Fruit fly (Drosophila melanogaster) whole organism: Measurements from ENCODE around the gene CG43750.

Experiments used
- CG8478 ChIP-seq: fragments of >200 bp; optimal IDR thresholded peaks from 2 replicates; lab custom pipeline; 2018; ENCODE audit warnings: inconsistent platforms
- Dll ChIP-seq: fragments of >200 bp; optimal IDR thresholded peaks from 2 replicates; lab custom pipeline; 2017
- EcR ChIP-seq, 2 experiments: fragments of >200 bp; optimal IDR thresholded peaks; 2 replicates each; lab custom pipeline; 2017; ENCODE audit warnings: missing biosample characterization in 2 of 2, missing genetic modification characterization in 2 of 2, missing genetic modification reagents in 2 of 2
- pan ChIP-seq: fragments of >200 bp; optimal IDR thresholded peaks from 2 replicates; lab custom pipeline; 2017
- psq ChIP-seq: fragments of >200 bp; optimal IDR thresholded peaks from 2 replicates; lab custom pipeline; 2017
- usp ChIP-seq: fragments of >200 bp; optimal IDR thresholded peaks from 2 replicates; lab custom pipeline; 2017; ENCODE audit warnings: missing biosample characterization, missing genetic modification characterization, mixed read lengths

The CG43750 gene

dm6 chr2L:2394872-2395271, 4.4 kb upstream of the CG43750 start:
- TF ChIP-seq CG8478 (lab: Kevin White, UChicago) (no peak), Dll (lab: Kevin White, UChicago) (no peak), pan (lab: Kevin White, UChicago) (no peak)

DNA sequence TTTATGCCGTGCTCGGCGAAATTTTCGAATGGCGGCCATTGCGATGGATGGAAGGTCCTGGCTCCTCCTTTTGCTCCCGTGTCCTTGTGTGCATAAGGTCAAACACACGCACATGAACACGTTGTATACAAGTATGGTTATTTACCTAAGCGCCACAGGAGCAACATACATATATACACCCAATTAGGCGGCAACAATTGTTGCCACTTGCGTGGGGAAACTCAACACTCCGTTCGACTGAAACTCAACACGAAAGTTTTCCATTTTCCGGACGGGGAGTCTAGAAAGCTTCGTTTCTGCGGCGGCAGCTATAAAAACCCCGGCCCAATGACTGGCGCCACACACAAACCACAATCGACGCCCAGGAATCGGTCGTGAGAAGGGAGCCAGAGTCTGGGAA, 832 bp upstream of the CG43750 start, which contains the start of gene CG46448:
Gene CG46448 (plus strand): TSS at position 340 of the 400 bp plus-strand sequence.
- TF ChIP-seq EcR (GFP tag; optimal IDR thresholded peaks at IDR 0.05; lab: Kevin White, UChicago), result no peak
- no peak for TF ChIP-seq usp (GFP tag; lab: Kevin White, UChicago)
- TF ChIP-seq Dll (lab: Kevin White, UChicago), result no peak

dm6 chr2L:2385692-2386091, 4.8 kb downstream of the CG43750 start, which contains the start of gene CG3557:
CG3557 (minus strand) TSS chr2L:2385792.
- TF ChIP-seq pan (lab: Kevin White, UChicago) (no peak), psq (lab: Kevin White, UChicago) (no peak), CG8478 (lab: Kevin White, UChicago) (no peak), Dll (lab: Kevin White, UChicago) (no peak), EcR (GFP tag; optimal IDR thresholded peaks at IDR 0.05; lab: Kevin White, UChicago) (no peak), usp (GFP tag; lab: Kevin White, UChicago) (no peak)

DNA sequence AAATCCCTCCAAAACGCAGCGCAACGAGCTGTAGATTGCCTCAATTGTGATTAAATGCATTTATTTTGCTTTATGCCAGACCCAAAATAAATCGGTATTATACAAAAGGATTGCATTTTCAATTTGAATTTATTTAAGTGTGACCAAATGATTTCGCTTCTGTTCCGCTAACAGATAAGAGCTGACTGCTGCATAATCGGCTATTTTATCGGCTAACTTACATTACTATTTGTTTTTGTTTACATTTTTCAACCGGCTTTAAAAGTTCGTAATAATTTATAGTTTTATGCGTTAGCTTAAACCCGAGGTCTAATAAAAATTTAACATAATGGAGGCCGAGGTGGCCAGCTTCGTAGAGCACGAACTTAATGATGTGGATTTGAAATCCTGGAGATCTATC, 7.5 kb downstream of the CG43750 start, which contains the start of gene PIG-Wa:
Gene PIG-Wa (plus strand): TSS at position 232 of the 400 bp plus-strand sequence.
- TF ChIP-seq EcR (GFP tag; optimal IDR thresholded peaks at IDR 0.05; lab: Kevin White, UChicago), result no peak
- TF ChIP-seq usp (GFP tag; lab: Kevin White, UChicago), result no peak
- no peak for TF ChIP-seq pan (lab: Kevin White, UChicago)
- no peak for TF ChIP-seq Dll (lab: Kevin White, UChicago)
- TF ChIP-seq psq (lab: Kevin White, UChicago), result no peak
- TF ChIP-seq CG8478 (lab: Kevin White, UChicago), result no peak

DNA sequence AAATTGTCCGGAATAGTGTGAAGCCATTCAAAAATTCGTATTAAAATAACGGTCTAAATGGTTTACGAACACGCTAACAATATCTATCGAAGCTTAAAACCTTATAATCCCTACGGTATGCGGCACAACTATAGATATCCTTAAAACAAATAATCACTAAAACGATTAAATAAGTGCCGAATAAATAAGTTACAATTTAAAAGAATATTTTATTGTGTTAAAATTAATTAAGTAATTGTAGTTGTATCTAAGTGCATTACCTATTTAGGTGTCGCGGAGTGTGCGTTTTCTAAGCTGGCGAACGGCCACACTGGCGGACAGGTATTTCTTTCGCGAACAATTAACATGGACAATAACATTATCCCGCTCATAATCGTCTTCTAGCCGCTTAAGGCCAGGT, 9.7 kb downstream of the CG43750 start, which contains the start of gene Eogt:
Gene Eogt (plus strand): TSS at position 293 of the 400 bp plus-strand sequence.
- no peak for TF ChIP-seq Dll (lab: Kevin White, UChicago)
- TF ChIP-seq pan (lab: Kevin White, UChicago), result no peak
- no peak for TF ChIP-seq psq (lab: Kevin White, UChicago)
- TF ChIP-seq CG8478 (lab: Kevin White, UChicago), result no peak
- no peak for TF ChIP-seq EcR (GFP tag; optimal IDR thresholded peaks at IDR 0.05; lab: Kevin White, UChicago)
- TF ChIP-seq usp (GFP tag; lab: Kevin White, UChicago), result no peak

DNA sequence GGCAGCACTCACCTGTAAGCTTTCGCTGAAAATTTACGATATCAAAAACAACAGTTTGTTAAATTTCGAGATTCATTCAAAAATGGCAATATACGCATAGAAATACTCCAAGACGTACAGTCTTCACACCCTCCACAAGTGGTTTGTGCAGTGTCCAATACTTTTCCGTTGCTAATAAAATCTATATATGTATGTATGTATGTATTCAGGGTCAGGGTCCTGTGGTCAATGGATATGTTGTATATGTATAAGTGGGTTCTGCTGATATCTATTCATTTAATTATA, 14.1 kb downstream of the CG43750 start:
- TF ChIP-seq usp (GFP tag; lab: Kevin White, UChicago) (no peak), Dll (lab: Kevin White, UChicago) (no peak), pan (lab: Kevin White, UChicago) (no peak), CG8478 (lab: Kevin White, UChicago) (no peak), EcR (GFP tag; optimal IDR thresholded peaks at IDR 0.05; lab: Kevin White, UChicago) (no peak), psq (lab: Kevin White, UChicago) (no peak)

DNA sequence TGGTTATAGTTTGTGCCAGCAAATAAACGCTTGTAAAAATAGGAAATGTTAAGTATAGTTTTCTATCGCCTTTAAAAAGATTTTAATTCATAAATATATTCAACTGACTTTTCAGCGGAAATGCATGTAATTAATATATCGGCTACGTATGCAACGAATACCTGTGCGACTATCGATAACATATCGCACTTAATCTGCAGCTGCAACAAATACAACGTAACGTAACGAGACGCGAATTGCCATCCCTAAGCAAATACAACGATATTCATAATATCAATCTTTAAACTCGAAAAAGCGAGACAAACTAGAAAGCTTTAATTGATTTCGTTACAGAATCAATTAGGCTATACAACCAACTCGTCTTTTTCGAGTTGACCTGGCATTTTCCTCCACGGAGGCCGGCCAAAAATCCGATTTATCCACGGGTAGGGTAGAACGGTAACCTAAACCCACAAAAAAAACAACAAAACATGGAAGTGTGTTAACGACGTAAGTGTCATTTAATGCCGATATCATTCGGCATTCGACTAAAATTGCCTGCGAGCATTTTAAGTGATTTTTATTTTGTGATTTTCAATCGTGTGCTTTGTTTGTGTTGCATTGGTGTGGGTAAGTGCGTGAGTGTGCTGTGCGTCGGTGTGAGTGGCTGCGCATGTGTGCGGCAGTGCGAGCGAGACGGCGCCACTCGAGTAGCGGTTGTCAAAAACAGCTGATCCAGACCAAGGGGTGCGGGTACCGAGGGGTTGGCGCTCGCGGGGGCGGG, 14.7 kb downstream of the CG43750 start, which contains the start of gene Atxn7:
Gene Atxn7 (plus strand): TSS at position 187 of the 763 bp plus-strand sequence.
- TF ChIP-seq usp (GFP tag; lab: Kevin White, UChicago) (no peak), CG8478 (lab: Kevin White, UChicago) (peak; percentile 60)

DNA sequence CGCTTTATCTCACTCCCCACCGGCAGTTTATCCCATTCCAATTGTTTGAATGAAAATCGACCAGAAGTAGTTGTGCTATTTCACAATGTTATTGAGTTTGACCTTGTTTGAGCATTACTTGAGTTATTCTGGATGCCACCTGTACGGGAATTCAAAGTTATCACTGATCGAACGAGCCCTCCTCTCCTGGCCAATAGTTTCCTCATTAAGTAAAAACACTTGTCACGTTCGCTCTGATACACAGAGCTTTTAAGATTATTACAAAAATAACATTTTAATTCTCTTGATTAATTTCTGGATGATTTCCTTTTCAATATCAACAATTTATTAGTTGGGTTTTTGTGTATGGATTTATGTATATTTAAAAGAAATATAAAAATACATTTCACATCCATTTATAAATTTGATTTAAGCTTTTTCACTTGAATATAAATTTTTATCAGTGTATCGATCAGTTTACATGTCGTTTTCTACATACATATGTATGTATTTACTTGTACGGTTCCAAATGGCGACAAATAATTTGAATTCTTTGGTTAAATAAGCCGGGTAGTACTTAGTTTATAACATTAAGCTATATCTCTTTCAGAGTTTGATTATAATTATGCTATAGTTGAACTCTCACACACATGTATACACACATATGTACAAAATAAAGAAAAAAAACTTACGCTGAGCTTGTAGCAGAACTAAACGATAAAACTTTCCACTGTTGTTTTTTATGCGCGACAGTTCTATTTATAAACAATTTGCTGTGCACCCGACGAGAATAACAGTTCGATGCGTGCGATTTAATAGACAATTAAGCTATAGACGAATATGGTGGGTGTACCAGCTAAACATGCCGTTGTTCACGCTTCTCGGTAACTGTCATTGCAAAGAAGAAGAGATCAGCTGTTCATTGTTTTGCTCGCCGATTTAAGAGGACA, 16.4 kb downstream of the CG43750 start, which contains the start of the genes CG3609 and CG15390:
Gene CG3609 (minus strand): TSS at position 810 of the 929 bp plus-strand sequence.
Gene CG15390 (plus strand): TSS at position 896 of the 929 bp plus-strand sequence.
- TF ChIP-seq CG8478 (lab: Kevin White, UChicago), result no peak
- no peak for TF ChIP-seq pan (lab: Kevin White, UChicago)
- no peak for TF ChIP-seq psq (lab: Kevin White, UChicago)
- no peak for TF ChIP-seq usp (GFP tag; lab: Kevin White, UChicago)
- no peak for TF ChIP-seq Dll (lab: Kevin White, UChicago)
- TF ChIP-seq EcR (GFP tag; optimal IDR thresholded peaks at IDR 0.05; lab: Kevin White, UChicago), result no peak

- no peak for TF ChIP-seq EcR (GFP tag; optimal IDR thresholded peaks at IDR 0.05; lab: Kevin White, UChicago)
- TF ChIP-seq pan (lab: Kevin White, UChicago), result no peak
- TF ChIP-seq CG8478 (lab: Kevin White, UChicago), result no peak
- TF ChIP-seq usp (GFP tag; lab: Kevin White, UChicago), result no peak
- no peak for TF ChIP-seq Dll (lab: Kevin White, UChicago)
- TF ChIP-seq psq (lab: Kevin White, UChicago), result no peak
Measured at dm6 chr2L:2372112-2372449, 18.4 kb downstream of the CG43750 start.

DNA sequence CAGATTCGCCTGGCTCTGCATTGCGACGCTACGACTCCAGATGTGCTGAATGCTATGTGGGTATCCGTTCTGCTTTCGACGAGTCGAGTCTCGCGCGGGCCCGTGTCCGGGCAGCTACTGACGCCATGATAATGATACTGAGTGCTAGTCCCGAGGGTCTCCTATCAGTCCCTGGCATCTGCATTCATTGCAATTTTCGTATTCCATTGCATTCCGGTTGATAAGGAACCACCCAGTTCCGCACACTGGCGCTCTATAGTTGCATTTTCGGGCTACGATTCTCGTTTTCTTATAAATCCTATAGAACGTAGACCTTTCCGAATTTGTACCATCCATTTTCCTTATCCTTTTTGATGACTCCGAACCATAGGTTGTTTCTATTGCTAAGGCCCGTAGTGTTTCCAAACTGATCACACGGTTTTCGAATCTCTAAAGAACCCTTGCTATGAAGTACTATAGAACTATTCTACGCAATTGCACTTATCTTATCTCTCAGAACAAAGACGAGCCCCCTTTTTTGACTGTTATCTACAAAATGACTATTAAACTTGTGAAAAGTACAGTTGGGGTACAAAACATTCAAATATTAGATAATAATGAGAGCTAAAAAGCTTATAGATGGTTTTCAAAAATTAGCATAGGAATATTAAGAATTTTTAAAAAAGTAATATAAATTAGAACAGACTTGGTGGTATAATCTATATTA, 18.9 kb downstream of the CG43750 start, which contains the start of gene CG3597:
Gene CG3597 (minus strand): TSS at position 119 of the 706 bp plus-strand sequence.
- TF ChIP-seq Dll (lab: Kevin White, UChicago) (no peak), pan (lab: Kevin White, UChicago) (no peak), psq (lab: Kevin White, UChicago) (no peak), CG8478 (lab: Kevin White, UChicago) (no peak), usp (GFP tag; lab: Kevin White, UChicago) (no peak), EcR (GFP tag; optimal IDR thresholded peaks at IDR 0.05; lab: Kevin White, UChicago) (no peak)
